Worm (Caenorhabditis elegans) whole organism, L3 larva: ENCODE measurements around the gene dhs-14.

Experiments used
- R02D3.7 ChIP-seq: fragments of 150-350 bp; optimal IDR thresholded peaks from 2 replicates; lab custom pipeline; 2014; ENCODE audit warnings: missing biosample characterization, missing genetic modification characterization
- aly-2 ChIP-seq: fragments of 150-350 bp; optimal IDR thresholded peaks from 2 replicates; lab custom pipeline; 2014; ENCODE audit warnings: missing biosample characterization, missing genetic modification characterization
- ceh-9 ChIP-seq: sonication (generic microtip); optimal IDR thresholded peaks from 2 replicates; lab custom pipeline; 2018; ENCODE audit warnings: missing biosample characterization, missing genetic modification characterization
- egl-27 ChIP-seq: sonication (generic microtip); optimal IDR thresholded peaks from 4 replicates; lab custom pipeline; 2017; ENCODE audit warnings: missing biosample characterization, missing genetic modification reagents, missing genetic modification characterization
- jun-1 ChIP-seq: fragments of 150-350 bp; optimal IDR thresholded peaks from 2 replicates; lab custom pipeline; 2014; ENCODE audit warnings: missing biosample characterization, missing genetic modification reagents, missing genetic modification characterization
- lin-15B ChIP-seq: fragments of 150-350 bp; optimal IDR thresholded peaks from 2 replicates; lab custom pipeline; 2014; ENCODE audit warnings: missing biosample characterization, missing genetic modification characterization
- lsy-12 ChIP-seq: sonication (generic microtip); optimal IDR thresholded peaks from 2 replicates; lab custom pipeline; 2016; ENCODE audit warnings: mild to moderate bottlenecking, missing genetic modification characterization, missing compliant biosample characterization
- mdl-1 ChIP-seq: fragments of 150-350 bp; optimal IDR thresholded peaks from 2 replicates; lab custom pipeline; 2014; ENCODE audit warnings: missing biosample characterization, missing genetic modification characterization
- nhr-23 ChIP-seq: fragments of 150-350 bp; optimal IDR thresholded peaks from 2 replicates; lab custom pipeline; 2014; ENCODE audit warnings: missing biosample characterization, missing genetic modification reagents, missing genetic modification characterization
- nhr-237 ChIP-seq: fragments of 150-350 bp; optimal IDR thresholded peaks from 2 replicates; lab custom pipeline; 2014; ENCODE audit warnings: missing biosample characterization, missing genetic modification characterization
- nhr-28 ChIP-seq: fragments of 150-350 bp; optimal IDR thresholded peaks from 2 replicates; lab custom pipeline; 2014; ENCODE audit warnings: missing biosample characterization, missing genetic modification characterization
- zag-1 ChIP-seq: fragments of 150-350 bp; optimal IDR thresholded peaks from 2 replicates; lab custom pipeline; 2014; ENCODE audit warnings: missing biosample characterization, missing genetic modification characterization
- ztf-11 ChIP-seq: fragments of 150-350 bp; optimal IDR thresholded peaks from 2 replicates; lab custom pipeline; 2014; ENCODE audit warnings: missing biosample characterization, missing genetic modification characterization

DNA sequence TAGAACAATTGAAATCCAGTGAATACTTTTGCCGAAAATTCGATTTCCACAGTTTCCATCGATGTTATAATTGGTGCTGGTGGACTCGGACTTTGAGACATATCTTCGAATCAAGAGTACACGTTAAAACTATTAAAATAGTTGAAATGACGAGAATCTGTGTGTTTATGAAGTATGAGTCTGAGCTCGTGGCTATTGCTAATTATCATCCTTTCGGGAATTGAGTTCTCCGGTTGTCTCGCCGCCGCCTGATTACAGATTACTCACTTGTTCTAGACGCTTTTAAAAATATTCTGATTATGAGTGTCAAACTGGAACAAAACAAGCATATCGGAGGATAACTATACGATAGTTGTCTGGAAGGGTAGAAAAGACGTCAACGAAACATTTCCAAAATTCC lies 26.8 kb downstream of the dhs-14 start, which contains the start of gene srg-56:
- TF ChIP-seq nhr-23 (tag; lab: Kevin White, UChicago) (no peak), lin-15B (tag; lab: Kevin White, UChicago) (no peak), zag-1 (tag; lab: Kevin White, UChicago) (no peak), ceh-9 (no peak), aly-2 (tag; lab: Kevin White, UChicago) (no peak), ztf-11 (tag; lab: Kevin White, UChicago) (no peak), lsy-12 (no peak), nhr-237 (no peak), nhr-28 (no peak), R02D3.7 (no peak), jun-1 (no peak), egl-27 (tag; lab: Kevin White, UChicago) (no peak), mdl-1 (tag; lab: Kevin White, UChicago) (no peak)
